Worm (Caenorhabditis elegans) whole organism, early embryonic: ENCODE measurements around the gene glb-23.

Source experiments
- ama-1 ChIP-seq: fragments of 150-350 bp; optimal IDR thresholded peaks from 2 replicates; lab custom pipeline; 2014
- ceh-13 ChIP-seq: fragments of 200-800 bp; sonication (Bioruptor generic); optimal IDR thresholded peaks from 2 replicates; lab custom pipeline; 2018; ENCODE audit warnings: mild to moderate bottlenecking, missing genetic modification characterization, missing compliant biosample characterization
- ceh-36 ChIP-seq: sonication (generic microtip); optimal IDR thresholded peaks from 2 replicates; lab custom pipeline; 2016; ENCODE audit warnings: missing genetic modification characterization, inconsistent platforms, missing compliant biosample characterization
- ets-7 ChIP-seq: sonication (generic microtip); optimal IDR thresholded peaks from 2 replicates; lab custom pipeline; 2016; ENCODE audit warnings: missing genotype, missing genetic modification characterization, missing compliant biosample characterization
- flt-1 ChIP-seq: fragments of 200-800 bp; sonication (Bioruptor generic); IDR thresholded peaks from 2 replicates; pipeline ENCODE4 v1.3.6; 2022; ENCODE audit warnings: missing genetic modification characterization, missing compliant biosample characterization
- hmbx-1 ChIP-seq: sonication (generic microtip); optimal IDR thresholded peaks from 2 replicates; lab custom pipeline; 2016; ENCODE audit warnings: mild to moderate bottlenecking, missing genetic modification characterization, missing compliant biosample characterization
- hmg-4 ChIP-seq: fragments of 200-800 bp; sonication (Bioruptor generic); optimal IDR thresholded peaks from 2 replicates; lab custom pipeline; 2018; ENCODE audit warnings: mild to moderate bottlenecking, missing genetic modification characterization, missing compliant biosample characterization
- hnd-1 ChIP-seq: sonication (generic microtip); optimal IDR thresholded peaks from 2 replicates; lab custom pipeline; 2016; ENCODE audit warnings: missing genetic modification characterization, missing compliant biosample characterization
- pes-1 ChIP-seq: fragments of 200-800 bp; sonication (Bioruptor generic); IDR thresholded peaks from 2 replicates; pipeline ENCODE4 v1.3.6; 2022; ENCODE audit warnings: missing genetic modification reagents, missing genetic modification characterization, missing compliant biosample characterization
- scrt-1 ChIP-seq: fragments of 200-800 bp; sonication (Bioruptor generic); IDR thresholded peaks from 2 replicates; pipeline ENCODE4 v1.3.6; 2022; ENCODE audit warnings: missing genetic modification characterization, missing compliant biosample characterization
- sea-1 ChIP-seq: fragments of 200-800 bp; sonication (Bioruptor generic); conservative IDR thresholded peaks from 2 replicates; pipeline ENCODE4 v1.3.6; 2022; ENCODE audit warnings: missing genetic modification characterization, missing compliant biosample characterization
- tbx-11 ChIP-seq: fragments of 200-800 bp; sonication (Bioruptor generic); IDR thresholded peaks from 2 replicates; pipeline ENCODE4 v1.3.6; 2022; ENCODE audit warnings: missing genetic modification characterization, missing compliant biosample characterization
- tbx-37 ChIP-seq: fragments of 200-800 bp; sonication (Bioruptor generic); conservative IDR thresholded peaks from 2 replicates; pipeline ENCODE4 v1.3.6; 2022; ENCODE audit warnings: missing genetic modification reagents, missing genetic modification characterization, missing compliant biosample characterization
- tra-4 ChIP-seq: sonication (generic microtip); optimal IDR thresholded peaks from 2 replicates; lab custom pipeline; 2017; ENCODE audit warnings: missing genetic modification characterization, missing compliant biosample characterization

DNA sequence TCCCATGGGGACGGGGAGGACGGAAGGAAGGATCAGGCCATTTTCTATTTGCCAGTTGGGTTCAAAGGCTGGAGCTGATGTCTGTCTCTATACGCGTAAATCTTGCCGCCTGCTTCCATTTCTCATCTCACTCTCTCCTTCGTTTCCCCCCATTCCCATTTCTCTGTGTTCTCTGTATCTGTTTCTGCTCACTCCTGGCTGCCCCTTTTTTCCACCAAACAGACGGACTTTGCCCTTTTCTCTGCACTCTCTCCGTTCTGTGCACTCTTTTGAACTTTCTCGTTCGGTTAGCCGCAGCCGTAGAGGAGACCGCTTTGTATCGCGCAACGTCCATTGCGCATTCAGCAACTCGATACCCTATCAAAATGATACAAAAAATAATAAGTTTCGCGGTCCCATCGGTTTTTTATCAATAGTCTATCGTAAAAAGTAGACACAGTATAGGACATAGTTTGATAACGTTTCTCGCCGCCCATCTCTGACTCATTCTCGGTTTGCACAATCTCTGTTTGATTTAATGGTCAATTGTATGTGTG lies 16.2 kb upstream of the glb-23 start:
- TF ChIP-seq ama-1 (lab: Kevin White, UChicago) (no peak), flt-1 (GFP tag; lab: Robert Waterston, UW) (no peak), tra-4 (tag; lab: Kevin White, UChicago) (no peak), pes-1 (GFP tag; lab: Robert Waterston, UW) (no peak), ceh-13 (GFP tag; lab: Kevin White, UChicago) (no peak), hnd-1 (tag; lab: Kevin White, UChicago) (no peak), ceh-36 (tag; lab: Kevin White, UChicago) (no peak), hmg-4 (GFP tag; lab: Kevin White, UChicago) (peak; percentile 73), hmbx-1 (tag; lab: Kevin White, UChicago) (no peak), scrt-1 (GFP tag; lab: Robert Waterston, UW) (no peak), tbx-11 (GFP tag; lab: Robert Waterston, UW) (peak; percentile 45; the same call in 1 of the 2 replicates), sea-1 (0 out of 2 replicates have a peak, but pooled peaks have one; percentile 7), tbx-37 (no peak), ets-7 (tag; lab: Kevin White, UChicago) (no peak)
